Worm (Caenorhabditis elegans) whole organism, L4 larva: ENCODE measurements around the gene F56H9.8.

Source experiments
- F10B5.3 ChIP-seq: sonication (generic microtip); optimal IDR thresholded peaks from 2 replicates; lab custom pipeline; 2016; ENCODE audit warnings: mild to moderate bottlenecking, missing genetic modification characterization, missing compliant biosample characterization
- F44E2.7 ChIP-seq: fragments of 200-800 bp; sonication (Bioruptor generic); IDR thresholded peaks from 2 replicates; pipeline ENCODE4 v2.1.2; 2022; ENCODE audit warnings: missing genetic modification characterization, missing compliant biosample characterization
- R02D3.7 ChIP-seq: fragments of 150-350 bp; sonication (generic microtip); optimal IDR thresholded peaks from 3 replicates; lab custom pipeline; 2014; ENCODE audit warnings: missing biosample characterization, missing genetic modification characterization
- Y75B8A.6 ChIP-seq: fragments of 200-800 bp; sonication (Bioruptor generic); IDR thresholded peaks from 2 replicates; pipeline ENCODE4 v1.3.6; 2022; ENCODE audit warnings: missing genetic modification reagents, missing genetic modification characterization, missing compliant biosample characterization
- aha-1 ChIP-seq: fragments of 150-350 bp; peaks from one replicate; lab custom pipeline; 2014; ENCODE audit warnings: missing biosample characterization, missing genetic modification characterization
- ama-1 ChIP-seq: fragments of 150-350 bp; optimal IDR thresholded peaks from 2 replicates; lab custom pipeline; 2014; ENCODE audit warnings: inconsistent platforms, mixed read lengths
- arid-1 ChIP-seq: fragments of 200-800 bp; sonication (Bioruptor generic); conservative IDR thresholded peaks from 2 replicates; pipeline ENCODE4 v1.3.6; 2022; ENCODE audit warnings: missing genetic modification reagents, missing genetic modification characterization, missing compliant biosample characterization
- attf-4 ChIP-seq: sonication (generic microtip); optimal IDR thresholded peaks from 3 replicates; lab custom pipeline; 2017; ENCODE audit warnings: missing biosample characterization, missing genetic modification characterization
- ceh-44 ChIP-seq: fragments of 200-800 bp; sonication (Bioruptor generic); IDR thresholded peaks from 2 replicates; pipeline ENCODE4 v1.3.6; 2022; ENCODE audit warnings: missing genetic modification reagents, missing genetic modification characterization, missing compliant biosample characterization
- cey-2 ChIP-seq: sonication (generic microtip); optimal IDR thresholded peaks from 3 replicates; lab custom pipeline; 2017; ENCODE audit warnings: missing genetic modification characterization, mild to moderate bottlenecking, missing compliant biosample characterization, antibody characterized with exemption, borderline replicate concordance; ENCODE audit not compliant: insufficient read depth
- ctbp-1 ChIP-seq: fragments of 200-800 bp; sonication (Bioruptor generic); IDR thresholded peaks from 2 replicates; pipeline ENCODE4 v1.3.6; 2022; ENCODE audit warnings: missing genetic modification reagents, missing genetic modification characterization, missing compliant biosample characterization
- daf-12 ChIP-seq: fragments of 150-350 bp; optimal IDR thresholded peaks from 2 replicates; lab custom pipeline; 2014; ENCODE audit warnings: missing biosample characterization, missing genetic modification reagents, missing genetic modification characterization
- daf-16 ChIP-seq, 3 experiments: sonication (generic microtip); optimal IDR thresholded peaks; 2 replicates each; lab custom pipeline; 2016 to 2017; ENCODE audit warnings: missing genetic modification characterization in 3 of 3, missing genetic modification reagents in 3 of 3, mild to moderate bottlenecking in 2 of 3, missing compliant biosample characterization in 2 of 3, missing biosample characterization in 1 of 3, moderate library complexity in 1 of 3
- dmd-8 ChIP-seq: fragments of 200-800 bp; sonication (Bioruptor generic); IDR thresholded peaks from 2 replicates; pipeline ENCODE4 v1.3.6; 2022; ENCODE audit warnings: missing genetic modification characterization, missing compliant biosample characterization
- dpl-1 ChIP-seq: fragments of 150-350 bp; optimal IDR thresholded peaks from 2 replicates; lab custom pipeline; 2014; ENCODE audit warnings: missing biosample characterization, missing genetic modification reagents, missing genetic modification characterization
- egl-27 ChIP-seq: sonication (generic microtip); optimal IDR thresholded peaks from 3 replicates; lab custom pipeline; 2017; ENCODE audit warnings: missing biosample characterization, missing genetic modification reagents, missing genetic modification characterization
- jun-1 ChIP-seq: fragments of 150-350 bp; optimal IDR thresholded peaks from 2 replicates; lab custom pipeline; 2014; ENCODE audit warnings: missing biosample characterization, missing genetic modification reagents, missing genetic modification characterization
- lim-7 ChIP-seq: fragments of 200-800 bp; sonication (Bioruptor generic); IDR thresholded peaks from 2 replicates; pipeline ENCODE4 v1.3.6; 2022; ENCODE audit warnings: missing genetic modification characterization, missing compliant biosample characterization
- lin-13 ChIP-seq: fragments of 150-350 bp; optimal IDR thresholded peaks from 2 replicates; lab custom pipeline; 2014; ENCODE audit warnings: missing biosample characterization, missing genetic modification reagents, missing genetic modification characterization
- lin-15B ChIP-seq: fragments of 150-350 bp; sonication (generic microtip); optimal IDR thresholded peaks from 3 replicates; lab custom pipeline; 2014; ENCODE audit warnings: missing biosample characterization, missing genetic modification characterization
- lir-3 ChIP-seq: sonication (generic microtip); optimal IDR thresholded peaks from 2 replicates; lab custom pipeline; 2016; ENCODE audit warnings: mild to moderate bottlenecking, missing genetic modification characterization, missing compliant biosample characterization
- madf-5 ChIP-seq, 2 experiments: fragments of 200-800 bp; sonication (Bioruptor generic); IDR thresholded peaks; 2 replicates each; pipeline ENCODE4 v1.3.6; 2022; ENCODE audit warnings: missing compliant biosample characterization in 2 of 2, missing genetic modification characterization in 2 of 2
- madf-9 ChIP-seq: fragments of 200-800 bp; sonication (Bioruptor generic); conservative IDR thresholded peaks from 2 replicates; pipeline ENCODE4 v1.3.6; 2022; ENCODE audit warnings: missing genetic modification reagents, missing genetic modification characterization, missing compliant biosample characterization
- mdt-29 ChIP-seq: fragments of 200-800 bp; sonication (Bioruptor generic); IDR thresholded peaks from 2 replicates; pipeline ENCODE4 v1.3.6; 2022; ENCODE audit warnings: missing genetic modification reagents, missing genetic modification characterization, missing compliant biosample characterization
- mxl-3 ChIP-seq: fragments of 200-800 bp; sonication (Bioruptor generic); optimal IDR thresholded peaks from 2 replicates; lab custom pipeline; 2018; ENCODE audit warnings: mild to moderate bottlenecking, missing genetic modification characterization, missing compliant biosample characterization
- nhr-237 ChIP-seq: sonication (generic microtip); optimal IDR thresholded peaks from 2 replicates; lab custom pipeline; 2017; ENCODE audit warnings: missing biosample characterization, missing genetic modification characterization
- nhr-25 ChIP-seq: sonication (generic microtip); optimal IDR thresholded peaks from 2 replicates; lab custom pipeline; 2017; ENCODE audit warnings: missing genetic modification characterization, mild to moderate bottlenecking, missing compliant biosample characterization, antibody characterized with exemption, moderate library complexity, borderline replicate concordance; ENCODE audit not compliant: insufficient read depth
- nhr-48 ChIP-seq: sonication (generic microtip); optimal IDR thresholded peaks from 2 replicates; lab custom pipeline; 2016; ENCODE audit warnings: mild to moderate bottlenecking, missing genetic modification characterization, missing compliant biosample characterization
- nhr-6 ChIP-seq: fragments of 150-350 bp; optimal IDR thresholded peaks from 2 replicates; lab custom pipeline; 2014; ENCODE audit warnings: missing biosample characterization, missing genetic modification characterization
- nhr-77 ChIP-seq: fragments of 150-350 bp; optimal IDR thresholded peaks from 2 replicates; lab custom pipeline; 2014; ENCODE audit warnings: missing biosample characterization, missing genetic modification characterization
- saeg-2 ChIP-seq: fragments of 200-800 bp; sonication (Bioruptor generic); IDR thresholded peaks from 2 replicates; pipeline ENCODE4 v1.3.6; 2022; ENCODE audit warnings: missing genetic modification reagents, missing genetic modification characterization, missing compliant biosample characterization
- sdz-12 ChIP-seq: fragments of 200-800 bp; sonication (Bioruptor generic); optimal IDR thresholded peaks from 2 replicates; lab custom pipeline; 2018; ENCODE audit warnings: mild to moderate bottlenecking, missing genetic modification characterization, missing compliant biosample characterization
- skn-1 ChIP-seq: fragments of 150-350 bp; optimal IDR thresholded peaks from 2 replicates; lab custom pipeline; 2014; ENCODE audit warnings: missing biosample characterization, missing genetic modification characterization
- spr-1 ChIP-seq: sonication (generic microtip); optimal IDR thresholded peaks from 2 replicates; lab custom pipeline; 2016; ENCODE audit warnings: mild to moderate bottlenecking, missing genetic modification characterization, missing compliant biosample characterization
- unc-62 ChIP-seq, 3 experiments: fragments of 150-350 bp in 1 of 3; sonication (generic microtip); optimal IDR thresholded peaks in 2 of 3; peaks in 1 of 3; 1 replicate in 1 of 3; 2 replicates in 2 of 3; lab custom pipeline; 2014 to 2017; ENCODE audit warnings: missing biosample characterization in 3 of 3, missing genetic modification characterization in 3 of 3, missing genetic modification reagents in 3 of 3, missing genotype in 1 of 3

F56H9.8 gene

DNA sequence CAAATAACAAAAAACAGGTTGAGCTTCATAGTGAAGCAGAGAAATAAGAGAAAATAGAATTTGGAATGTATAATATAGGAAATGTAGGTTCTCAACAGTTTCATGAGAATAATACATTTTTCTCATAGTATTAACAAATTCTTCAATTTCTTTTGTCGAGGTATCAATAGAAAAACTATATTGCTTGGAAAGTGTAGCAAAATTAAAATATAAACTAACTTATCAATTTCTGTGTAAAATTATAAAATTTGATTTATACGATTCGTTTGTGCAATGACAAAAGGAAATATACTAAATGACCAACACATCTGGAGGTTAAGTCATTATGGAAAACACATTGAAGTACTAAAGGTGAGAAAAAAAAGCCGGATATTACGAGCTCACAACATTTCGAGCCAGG is 17.0 kb downstream of the F56H9.8 start, which contains the start of gene W05B10.3:
TSS of gene W05B10.3 (minus strand) at position 101 of the 400 bp plus-strand sequence.
- TF ChIP-seq spr-1 (tag; lab: Kevin White, UChicago): no peak
- no peak for TF ChIP-seq daf-16 (GFP tag; optimal IDR thresholded peaks at IDR 0.05; lab: Kevin White, UChicago)
- TF ChIP-seq daf-16 (tag; optimal IDR thresholded peaks at IDR 0.05; lab: Kevin White, UChicago): no peak
- TF ChIP-seq unc-62 (GFP tag; optimal IDR thresholded peaks at IDR 0.05 in 1 of 2; lab: Kevin White, UChicago): peak in 1 of 2 experiments; percentile 79
- TF ChIP-seq unc-62 (tag; optimal IDR thresholded peaks at IDR 0.05; lab: Kevin White, UChicago): no peak
- no peak for TF ChIP-seq jun-1 (tag; lab: Kevin White, UChicago)

DNA sequence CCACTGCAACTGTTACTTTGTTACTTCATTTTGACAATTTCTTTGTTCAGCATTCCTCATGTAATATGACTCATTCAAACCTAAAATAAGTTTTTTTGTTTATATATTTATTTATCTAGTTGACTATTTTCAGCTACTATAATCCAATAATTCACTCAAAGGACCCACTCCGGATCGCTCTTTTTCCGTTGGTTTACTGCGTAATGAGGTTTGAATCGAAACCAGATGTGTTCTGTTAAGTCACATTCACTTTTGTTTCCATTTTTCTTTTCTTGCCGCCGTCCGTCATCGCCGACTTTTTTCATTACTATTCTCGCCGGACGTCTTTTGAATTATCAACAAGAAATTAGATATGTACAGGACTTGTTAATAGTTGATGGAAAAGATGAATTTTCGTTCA is 18.8 kb downstream of the F56H9.8 start:
- TF ChIP-seq egl-27 (tag; lab: Kevin White, UChicago): no peak
- TF ChIP-seq R02D3.7 (tag; lab: Kevin White, UChicago): no peak
- no peak for TF ChIP-seq ceh-44 (GFP tag; lab: Robert Waterston, UW)
- no peak for TF ChIP-seq nhr-237 (tag; lab: Kevin White, UChicago)
- TF ChIP-seq nhr-6 (tag; lab: Kevin White, UChicago): no peak
- no peak for TF ChIP-seq F10B5.3 (tag; lab: Kevin White, UChicago)
- no peak for TF ChIP-seq lim-7 (GFP tag; lab: Robert Waterston, UW)
- no peak for TF ChIP-seq nhr-48 (tag; lab: Kevin White, UChicago)
- no peak for TF ChIP-seq aha-1 (tag; lab: Kevin White, UChicago)

DNA sequence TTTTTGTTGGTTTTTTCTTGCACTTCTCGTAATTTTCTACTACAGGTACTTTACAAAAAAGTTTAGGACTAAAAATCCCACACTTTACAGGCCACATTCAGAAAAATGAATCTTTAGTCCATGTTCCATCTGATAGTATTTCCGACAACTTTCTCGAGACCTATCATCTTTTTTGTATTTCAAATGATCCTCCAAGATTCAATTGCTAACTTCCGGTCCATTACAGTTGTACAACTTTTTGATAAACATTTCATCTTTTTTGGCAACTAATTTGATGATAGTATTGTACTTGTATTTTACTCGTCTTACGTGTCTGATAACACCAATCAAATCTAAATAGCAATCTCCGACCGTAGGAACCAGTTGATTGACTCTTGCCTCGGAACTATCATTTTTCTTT is 22.8 kb downstream of the F56H9.8 start:
- TF ChIP-seq ctbp-1 (GFP tag; lab: Robert Waterston, UW) (no peak), arid-1 (no peak), unc-62 (GFP tag; optimal IDR thresholded peaks at IDR 0.05 in 1 of 2; lab: Kevin White, UChicago) (peak in 1 of 2 experiments; percentile 28), unc-62 (tag; optimal IDR thresholded peaks at IDR 0.05; lab: Kevin White, UChicago) (no peak)

DNA sequence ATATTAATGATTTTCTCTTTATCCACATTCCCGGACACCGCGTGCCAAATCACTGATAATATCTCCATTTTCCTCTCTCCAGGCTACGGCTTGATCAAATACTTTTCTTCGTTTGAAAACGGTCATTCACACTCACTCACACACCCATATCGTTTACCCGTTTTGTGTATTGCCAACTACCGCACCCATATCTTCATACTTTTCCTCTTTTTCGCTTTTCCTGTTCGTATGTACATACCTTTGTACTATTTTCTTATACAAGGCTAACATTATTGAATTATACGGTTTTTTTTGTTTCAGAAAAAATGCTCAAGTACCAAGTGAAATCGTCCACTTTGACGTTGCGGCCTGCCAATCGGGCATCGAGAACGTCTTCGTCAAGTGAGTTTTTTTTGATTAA is 23.3 kb downstream of the F56H9.8 start, which contains the start of gene W05B10.4:
TSS of gene W05B10.4 (plus strand) at position 301 of the 400 bp plus-strand sequence.
- TF ChIP-seq lin-15B (tag; lab: Kevin White, UChicago) (no peak), sdz-12 (no peak), Y75B8A.6 (GFP tag; lab: Robert Waterston, UW) (no peak), nhr-25 (no peak), mdt-29 (GFP tag; lab: Robert Waterston, UW) (no peak), dmd-8 (no peak), dpl-1 (no peak), mxl-3 (GFP tag; lab: Kevin White, UChicago) (no peak), saeg-2 (GFP tag; lab: Robert Waterston, UW) (no peak), lin-13 (GFP tag; lab: Kevin White, UChicago) (no peak), egl-27 (tag; lab: Kevin White, UChicago) (no peak), daf-16 (GFP tag; optimal IDR thresholded peaks at IDR 0.05; lab: Kevin White, UChicago) (no peak), daf-16 (tag; optimal IDR thresholded peaks at IDR 0.05; lab: Kevin White, UChicago) (no peak), cey-2 (no peak), daf-12 (tag; lab: Kevin White, UChicago) (no peak), F10B5.3 (tag; lab: Kevin White, UChicago) (no peak), madf-9 (GFP tag; lab: Robert Waterston, UW) (no peak), attf-4 (tag; lab: Kevin White, UChicago) (no peak), madf-5 (GFP tag; IDR thresholded peaks at IDR 0.05; lab: Robert Waterston, UW) (no peak)
- TF ChIP-seq, all 104 proteins: peak for 0

DNA sequence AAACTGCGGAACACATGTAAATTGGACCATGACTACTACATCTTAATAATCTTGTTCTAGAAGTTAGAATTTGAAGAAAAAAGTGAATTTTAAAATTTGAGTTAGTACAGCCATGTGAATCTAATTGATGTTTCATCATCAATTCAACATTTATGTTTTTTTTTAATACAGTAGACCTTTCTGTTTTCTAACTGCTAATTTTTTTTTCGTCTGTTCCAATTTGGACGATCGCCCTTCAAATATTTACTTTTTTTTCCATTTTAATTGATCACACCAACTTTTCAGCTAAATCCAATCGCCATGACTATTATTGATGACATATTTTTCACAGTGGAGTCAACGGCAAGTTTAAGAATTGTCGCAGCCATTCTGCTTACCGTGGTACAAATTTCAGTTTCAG is 26.0 kb downstream of the F56H9.8 start, which contains the start of gene srx-116:
TSS of gene srx-116 (plus strand) at position 301 of the 400 bp plus-strand sequence.
- TF ChIP-seq lir-3 (tag; lab: Kevin White, UChicago) (no peak), ama-1 (lab: Kevin White, UChicago) (no peak), egl-27 (tag; lab: Kevin White, UChicago) (no peak), skn-1 (no peak), F44E2.7 (GFP tag; lab: Robert Waterston, UW) (no peak), nhr-77 (tag; lab: Kevin White, UChicago) (no peak), ceh-44 (GFP tag; lab: Robert Waterston, UW) (no peak)
